Worm (Caenorhabditis elegans) whole organism, L4 larva: ENCODE measurements around the gene acy-1.
A peak's percentile ranks its signal among the peaks of the same experiment; 100 is the strongest.

Experiments used
- D1046.2 ChIP-seq: fragments of 200-800 bp; sonication (Bioruptor generic); IDR thresholded peaks from 2 replicates; pipeline ENCODE4 v1.3.6; 2022; ENCODE audit warnings: missing genetic modification characterization, missing compliant biosample characterization
- F10B5.3 ChIP-seq: sonication (generic microtip); optimal IDR thresholded peaks from 2 replicates; lab custom pipeline; 2016; ENCODE audit warnings: mild to moderate bottlenecking, missing genetic modification characterization, missing compliant biosample characterization
- F26F4.8 ChIP-seq: fragments of 200-800 bp; sonication (Bioruptor generic); conservative IDR thresholded peaks from 2 replicates; pipeline ENCODE4 v1.3.6; 2022; ENCODE audit warnings: missing genetic modification characterization, missing compliant biosample characterization
- F37D6.2 ChIP-seq: sonication (generic microtip); optimal IDR thresholded peaks from 2 replicates; lab custom pipeline; 2016; ENCODE audit warnings: mild to moderate bottlenecking, missing genetic modification characterization, missing compliant biosample characterization
- F44E2.7 ChIP-seq: fragments of 200-800 bp; sonication (Bioruptor generic); IDR thresholded peaks from 2 replicates; pipeline ENCODE4 v2.1.2; 2022; ENCODE audit warnings: missing genetic modification characterization, missing compliant biosample characterization
- F49E8.2 ChIP-seq: sonication (generic microtip); optimal IDR thresholded peaks from 2 replicates; lab custom pipeline; 2016; ENCODE audit warnings: missing compliant biosample characterization, mild to moderate bottlenecking, missing genetic modification characterization, borderline replicate concordance
- R02D3.7 ChIP-seq: fragments of 150-350 bp; sonication (generic microtip); optimal IDR thresholded peaks from 3 replicates; lab custom pipeline; 2014; ENCODE audit warnings: missing biosample characterization, missing genetic modification characterization
- T20F7.1 ChIP-seq: fragments of 200-800 bp; sonication (Bioruptor generic); optimal IDR thresholded peaks from 2 replicates; lab custom pipeline; 2018; ENCODE audit warnings: mild to moderate bottlenecking, missing genetic modification characterization, missing compliant biosample characterization
- T26A8.4 ChIP-seq: fragments of 200-800 bp; sonication (Bioruptor generic); IDR thresholded peaks from 2 replicates; pipeline ENCODE4 v1.3.6; 2022; ENCODE audit warnings: missing genetic modification characterization, missing compliant biosample characterization
- Y48G9A.11 ChIP-seq: fragments of 200-800 bp; sonication (Bioruptor generic); IDR thresholded peaks from 2 replicates; pipeline ENCODE4 v1.3.6; 2022; ENCODE audit warnings: missing genetic modification reagents, missing genetic modification characterization, missing compliant biosample characterization
- ZK337.2 ChIP-seq: fragments of 200-800 bp; sonication (Bioruptor generic); IDR thresholded peaks from 2 replicates; pipeline ENCODE4 v1.3.6; 2022; ENCODE audit warnings: missing genetic modification reagents, missing genetic modification characterization, missing compliant biosample characterization
- ZK546.5 ChIP-seq, 2 experiments: sonication (generic microtip); optimal IDR thresholded peaks; 2 replicates each; lab custom pipeline; 2017; ENCODE audit warnings: missing biosample characterization in 2 of 2, missing genetic modification characterization in 2 of 2
- aha-1 ChIP-seq: fragments of 150-350 bp; peaks from one replicate; lab custom pipeline; 2014; ENCODE audit warnings: missing biosample characterization, missing genetic modification characterization
- aly-2 ChIP-seq: sonication (generic microtip); optimal IDR thresholded peaks from 2 replicates; lab custom pipeline; 2018; ENCODE audit warnings: missing biosample characterization, missing genetic modification characterization
- ama-1 ChIP-seq: fragments of 150-350 bp; optimal IDR thresholded peaks from 2 replicates; lab custom pipeline; 2014; ENCODE audit warnings: inconsistent platforms, mixed read lengths
- attf-4 ChIP-seq: sonication (generic microtip); optimal IDR thresholded peaks from 3 replicates; lab custom pipeline; 2017; ENCODE audit warnings: missing biosample characterization, missing genetic modification characterization
- ceh-20 ChIP-seq: fragments of 200-800 bp; sonication (Bioruptor generic); IDR thresholded peaks from 2 replicates; pipeline ENCODE4 v1.3.6; 2022; ENCODE audit warnings: missing genetic modification reagents, missing genetic modification characterization, missing compliant biosample characterization
- ceh-32 ChIP-seq: sonication (generic microtip); optimal IDR thresholded peaks from 2 replicates; lab custom pipeline; 2016; ENCODE audit warnings: mild to moderate bottlenecking, missing genetic modification characterization, missing compliant biosample characterization; ENCODE audit not compliant: poor library complexity
- ceh-44 ChIP-seq: fragments of 200-800 bp; sonication (Bioruptor generic); IDR thresholded peaks from 2 replicates; pipeline ENCODE4 v1.3.6; 2022; ENCODE audit warnings: missing genetic modification reagents, missing genetic modification characterization, missing compliant biosample characterization
- ceh-82 ChIP-seq: sonication (generic microtip); optimal IDR thresholded peaks from 2 replicates; lab custom pipeline; 2017; ENCODE audit warnings: missing biosample characterization, missing genetic modification characterization
- ctbp-1 ChIP-seq: fragments of 200-800 bp; sonication (Bioruptor generic); IDR thresholded peaks from 2 replicates; pipeline ENCODE4 v1.3.6; 2022; ENCODE audit warnings: missing genetic modification reagents, missing genetic modification characterization, missing compliant biosample characterization
- daf-12 ChIP-seq: fragments of 150-350 bp; optimal IDR thresholded peaks from 2 replicates; lab custom pipeline; 2014; ENCODE audit warnings: missing biosample characterization, missing genetic modification reagents, missing genetic modification characterization
- dmd-9 ChIP-seq: fragments of 200-800 bp; sonication (Bioruptor generic); IDR thresholded peaks from 2 replicates; pipeline ENCODE4 v1.3.6; 2022; ENCODE audit warnings: missing genetic modification reagents, missing genetic modification characterization, missing compliant biosample characterization
- dpl-1 ChIP-seq: fragments of 150-350 bp; optimal IDR thresholded peaks from 2 replicates; lab custom pipeline; 2014; ENCODE audit warnings: missing biosample characterization, missing genetic modification reagents, missing genetic modification characterization
- duxl-1 ChIP-seq: sonication (generic microtip); optimal IDR thresholded peaks from 2 replicates; lab custom pipeline; 2016; ENCODE audit warnings: mild to moderate bottlenecking, missing genetic modification characterization, moderate library complexity, missing compliant biosample characterization; ENCODE audit not compliant: poor library complexity
- dve-1 ChIP-seq: sonication (generic microtip); optimal IDR thresholded peaks from 2 replicates; lab custom pipeline; 2017; ENCODE audit warnings: antibody characterized with exemption, mild to moderate bottlenecking, missing genetic modification characterization, missing compliant biosample characterization; ENCODE audit not compliant: insufficient read depth
- egl-27 ChIP-seq: sonication (generic microtip); optimal IDR thresholded peaks from 3 replicates; lab custom pipeline; 2017; ENCODE audit warnings: missing biosample characterization, missing genetic modification reagents, missing genetic modification characterization
- fos-1 ChIP-seq: fragments of 150-350 bp; optimal IDR thresholded peaks from 2 replicates; lab custom pipeline; 2014; ENCODE audit warnings: missing biosample characterization, missing genetic modification characterization
- hif-1 ChIP-seq, 2 experiments: sonication (generic microtip); optimal IDR thresholded peaks; 2 replicates each; lab custom pipeline; 2016 to 2017; ENCODE audit warnings: missing compliant biosample characterization in 2 of 2, missing genetic modification characterization in 2 of 2, missing genetic modification reagents in 2 of 2, missing genotype in 2 of 2, mild to moderate bottlenecking in 1 of 2
- hlh-11 ChIP-seq: fragments of 200-800 bp; sonication (Bioruptor generic); optimal IDR thresholded peaks from 2 replicates; lab custom pipeline; 2018; ENCODE audit warnings: mild to moderate bottlenecking, missing genetic modification characterization, missing compliant biosample characterization
- jun-1 ChIP-seq: fragments of 150-350 bp; optimal IDR thresholded peaks from 2 replicates; lab custom pipeline; 2014; ENCODE audit warnings: missing biosample characterization, missing genetic modification reagents, missing genetic modification characterization
- lin-15B ChIP-seq: fragments of 150-350 bp; sonication (generic microtip); optimal IDR thresholded peaks from 3 replicates; lab custom pipeline; 2014; ENCODE audit warnings: missing biosample characterization, missing genetic modification characterization
- lir-3 ChIP-seq: sonication (generic microtip); optimal IDR thresholded peaks from 2 replicates; lab custom pipeline; 2016; ENCODE audit warnings: mild to moderate bottlenecking, missing genetic modification characterization, missing compliant biosample characterization
- lsy-2 ChIP-seq, 2 experiments: fragments of 150-350 bp in 1 of 2; sonication (generic microtip) in 1 of 2; optimal IDR thresholded peaks; 2 replicates each; lab custom pipeline; 2014 to 2017; ENCODE audit warnings: missing biosample characterization in 2 of 2, missing genetic modification characterization in 2 of 2
- madf-9 ChIP-seq: fragments of 200-800 bp; sonication (Bioruptor generic); conservative IDR thresholded peaks from 2 replicates; pipeline ENCODE4 v1.3.6; 2022; ENCODE audit warnings: missing genetic modification reagents, missing genetic modification characterization, missing compliant biosample characterization
- mdl-1 ChIP-seq, 2 experiments: fragments of 150-350 bp in 1 of 2; sonication (generic microtip) in 1 of 2; optimal IDR thresholded peaks; 2 replicates each; lab custom pipeline; 2014 to 2017; ENCODE audit warnings: missing biosample characterization in 2 of 2, missing genetic modification characterization in 2 of 2
- nhr-10 ChIP-seq: fragments of 150-350 bp; optimal IDR thresholded peaks from 2 replicates; lab custom pipeline; 2014; ENCODE audit warnings: missing biosample characterization, missing genetic modification characterization
- nhr-102 ChIP-seq: sonication (generic microtip); optimal IDR thresholded peaks from 2 replicates; lab custom pipeline; 2016; ENCODE audit warnings: mild to moderate bottlenecking, missing genetic modification characterization, moderate library complexity, missing compliant biosample characterization
- nhr-237 ChIP-seq: sonication (generic microtip); optimal IDR thresholded peaks from 2 replicates; lab custom pipeline; 2017; ENCODE audit warnings: missing biosample characterization, missing genetic modification characterization
- nhr-28 ChIP-seq: fragments of 150-350 bp; optimal IDR thresholded peaks from 2 replicates; lab custom pipeline; 2014; ENCODE audit warnings: missing biosample characterization, missing genetic modification characterization
- nhr-48 ChIP-seq: sonication (generic microtip); optimal IDR thresholded peaks from 2 replicates; lab custom pipeline; 2016; ENCODE audit warnings: mild to moderate bottlenecking, missing genetic modification characterization, missing compliant biosample characterization
- nhr-76 ChIP-seq: fragments of 150-350 bp; optimal IDR thresholded peaks from 2 replicates; lab custom pipeline; 2014; ENCODE audit warnings: missing biosample characterization, missing genetic modification characterization
- php-3 ChIP-seq: fragments of 200-800 bp; sonication (Bioruptor generic); IDR thresholded peaks from 2 replicates; pipeline ENCODE4 v1.3.6; 2022; ENCODE audit warnings: missing genetic modification reagents, missing genetic modification characterization, missing compliant biosample characterization
- pqm-1 ChIP-seq: sonication (generic microtip); optimal IDR thresholded peaks from 2 replicates; lab custom pipeline; 2017; ENCODE audit warnings: missing biosample characterization, missing genetic modification characterization
- rbr-2 ChIP-seq: sonication (generic microtip); optimal IDR thresholded peaks from 2 replicates; lab custom pipeline; 2016; ENCODE audit warnings: missing genotype, missing genetic modification characterization, missing compliant biosample characterization
- sdz-12 ChIP-seq: fragments of 200-800 bp; sonication (Bioruptor generic); optimal IDR thresholded peaks from 2 replicates; lab custom pipeline; 2018; ENCODE audit warnings: mild to moderate bottlenecking, missing genetic modification characterization, missing compliant biosample characterization
- spr-1 ChIP-seq: sonication (generic microtip); optimal IDR thresholded peaks from 2 replicates; lab custom pipeline; 2016; ENCODE audit warnings: mild to moderate bottlenecking, missing genetic modification characterization, missing compliant biosample characterization
- spr-3 ChIP-seq: fragments of 200-800 bp; sonication (Bioruptor generic); optimal IDR thresholded peaks from 2 replicates; lab custom pipeline; 2018; ENCODE audit warnings: mild to moderate bottlenecking, missing genetic modification characterization, missing compliant biosample characterization
- tag-97 ChIP-seq: fragments of 200-800 bp; sonication (Bioruptor generic); IDR thresholded peaks from 2 replicates; pipeline ENCODE4 v1.3.6; 2022; ENCODE audit warnings: missing genetic modification characterization, missing compliant biosample characterization
- tra-1 ChIP-seq: fragments of 200-800 bp; sonication (Bioruptor generic); IDR thresholded peaks from 2 replicates; pipeline ENCODE4 v1.3.6; 2022; ENCODE audit warnings: missing genetic modification reagents, missing genetic modification characterization, missing compliant biosample characterization
- zip-11 ChIP-seq: fragments of 200-800 bp; sonication (Bioruptor generic); IDR thresholded peaks from 2 replicates; pipeline ENCODE4 v1.3.6; 2022; ENCODE audit warnings: missing genetic modification characterization, missing compliant biosample characterization
- ztf-7 ChIP-seq: fragments of 150-350 bp; optimal IDR thresholded peaks from 2 replicates; lab custom pipeline; 2014; ENCODE audit warnings: missing biosample characterization, missing genetic modification characterization

acy-1 gene

DNA sequence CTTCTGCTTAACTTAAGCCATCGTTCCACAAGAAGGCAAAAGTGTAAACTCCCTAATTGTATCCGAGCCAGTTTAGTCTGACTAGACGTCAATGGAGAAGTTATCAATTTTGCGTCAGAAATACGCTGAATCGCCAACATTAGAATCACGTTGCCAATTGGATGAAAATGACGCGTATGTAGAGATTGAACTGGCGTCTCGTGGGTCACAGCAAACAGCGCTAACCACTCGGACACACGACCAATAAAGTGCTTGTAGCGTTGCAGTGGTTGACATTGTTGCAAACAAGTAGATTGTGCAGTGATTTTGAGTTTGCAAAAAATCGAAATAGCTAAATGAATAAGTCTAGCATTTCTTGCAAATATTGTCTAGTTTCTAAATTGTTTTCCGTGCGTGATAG, 32.3 kb upstream of the acy-1 start (continued):
- TF ChIP-seq jun-1 (tag; lab: Kevin White, UChicago), result peak; percentile 28
- no peak for TF ChIP-seq ceh-82 (tag; lab: Kevin White, UChicago)
- peak; percentile 96 for TF ChIP-seq F26F4.8 (GFP tag; lab: Robert Waterston, UW)
- TF ChIP-seq nhr-102 (tag; lab: Kevin White, UChicago), result peak; percentile 59
- no peak for TF ChIP-seq attf-4 (tag; lab: Kevin White, UChicago)
- no peak for TF ChIP-seq nhr-237 (tag; lab: Kevin White, UChicago)
- TF ChIP-seq ceh-44 (GFP tag; lab: Robert Waterston, UW), result peak; percentile 90
- peak; percentile 84 for TF ChIP-seq dmd-9 (GFP tag; lab: Robert Waterston, UW)
- TF ChIP-seq ceh-32, result no peak
- TF ChIP-seq sdz-12 (GFP tag; lab: Kevin White, UChicago), result peak; percentile 87
- TF ChIP-seq rbr-2, result peak; percentile 66
- peak; percentile 76 for TF ChIP-seq hlh-11 (tag; lab: Kevin White, UChicago)
- TF ChIP-seq F44E2.7 (GFP tag; lab: Robert Waterston, UW), result peak; percentile 78; the same call in 1 of the 2 replicates
- peak; percentile 75 for TF ChIP-seq lir-3
- TF ChIP-seq mdl-1 (tag; optimal IDR thresholded peaks at IDR 0.05; lab: Kevin White, UChicago), result peak in 1 of 2 experiments; percentile 73
- TF ChIP-seq fos-1, result no peak
- no peak for TF ChIP-seq ama-1 (lab: Kevin White, UChicago)
- TF ChIP-seq madf-9 (GFP tag; lab: Robert Waterston, UW), result peak; percentile 82
- peak; percentile 84 for TF ChIP-seq ctbp-1 (GFP tag; lab: Robert Waterston, UW)
- peak; percentile 40 for TF ChIP-seq aly-2 (tag; lab: Kevin White, UChicago)
- TF ChIP-seq F10B5.3 (tag; lab: Kevin White, UChicago), result peak; percentile 60
- peak; percentile 53 for TF ChIP-seq pqm-1 (tag; lab: Kevin White, UChicago)
- peak; percentile 81 for TF ChIP-seq Y48G9A.11 (GFP tag; lab: Robert Waterston, UW)
- peak; percentile 55 for TF ChIP-seq php-3 (GFP tag; lab: Robert Waterston, UW)
- no peak for TF ChIP-seq ZK337.2
- peak; percentile 36 for TF ChIP-seq R02D3.7 (tag; lab: Kevin White, UChicago)
- peak; percentile 1 to 80 for TF ChIP-seq lsy-2 (tag; optimal IDR thresholded peaks at IDR 0.05; lab: Kevin White, UChicago)
- no peak for TF ChIP-seq ZK546.5 (tag; optimal IDR thresholded peaks at IDR 0.05; lab: Kevin White, UChicago)
- peak; percentile 76 for TF ChIP-seq dve-1
- TF ChIP-seq nhr-76, result no peak
- TF ChIP-seq hif-1 (tag; optimal IDR thresholded peaks at IDR 0.05; lab: Kevin White, UChicago), result peak in 1 of 2 experiments; percentile 74
- peak; percentile 71; the same call in 1 of the 2 replicates for TF ChIP-seq zip-11 (GFP tag; lab: Robert Waterston, UW)
- TF ChIP-seq dpl-1 (GFP tag; lab: Kevin White, UChicago), result peak; percentile 60
- TF ChIP-seq T20F7.1 (GFP tag; lab: Kevin White, UChicago), result peak; percentile 68
- peak; percentile 81 for TF ChIP-seq spr-1
- peak; percentile 83 for TF ChIP-seq spr-3
- peak; percentile 84 for TF ChIP-seq D1046.2
- peak; percentile 75 for TF ChIP-seq F49E8.2 (tag; lab: Kevin White, UChicago)
- TF ChIP-seq daf-12, result no peak
- TF ChIP-seq nhr-10 (tag; lab: Kevin White, UChicago), result no peak
- peak; percentile 75 for TF ChIP-seq ztf-7 (tag; lab: Kevin White, UChicago)
- TF ChIP-seq T26A8.4 (GFP tag; lab: Robert Waterston, UW), result peak; percentile 78
- no peak; the same call in 1 of the 2 replicates for TF ChIP-seq tra-1 (GFP tag; lab: Robert Waterston, UW)
- TF ChIP-seq egl-27, result no peak
- TF ChIP-seq nhr-28 (tag; lab: Kevin White, UChicago), result peak; percentile 48
- peak; percentile 75; the same call in 1 of the 2 replicates for TF ChIP-seq ceh-20 (GFP tag; lab: Robert Waterston, UW)
- TF ChIP-seq duxl-1 (tag; lab: Kevin White, UChicago), result peak; percentile 85
- TF ChIP-seq aha-1, result peak; percentile 90
- TF ChIP-seq nhr-48, result peak; percentile 77
- TF ChIP-seq lin-15B (tag; lab: Kevin White, UChicago), result no peak
- TF ChIP-seq tag-97 (GFP tag; lab: Robert Waterston, UW), result no peak
- peak; percentile 30 for TF ChIP-seq F37D6.2 (tag; lab: Kevin White, UChicago)
